Worm (Caenorhabditis elegans) whole organism, mixed stage, embryonic: ENCODE data around the gene T05A8.1.

Experiments used
- elt-1 ChIP-seq: sonication (generic microtip); optimal IDR thresholded peaks from 2 replicates; lab custom pipeline; 2017; ENCODE audit warnings: missing genetic modification characterization, mild to moderate bottlenecking, missing compliant biosample characterization, antibody characterized with exemption, moderate library complexity, borderline replicate concordance; ENCODE audit not compliant: insufficient read depth
- lsy-2 ChIP-seq: fragments of 150-350 bp; optimal IDR thresholded peaks from 2 replicates; lab custom pipeline; 2014; ENCODE audit warnings: missing biosample characterization, missing genetic modification characterization
- nhr-237 ChIP-seq: fragments of 150-350 bp; optimal IDR thresholded peaks from 2 replicates; lab custom pipeline; 2014; ENCODE audit warnings: missing biosample characterization, missing genetic modification characterization
- nhr-76 ChIP-seq: sonication (generic microtip); optimal IDR thresholded peaks from 2 replicates; lab custom pipeline; 2017; ENCODE audit warnings: missing biosample characterization, missing genetic modification characterization
- unc-62 ChIP-seq: fragments of 150-350 bp; optimal IDR thresholded peaks from 2 replicates; lab custom pipeline; 2014; ENCODE audit warnings: missing biosample characterization, missing genetic modification reagents, missing genetic modification characterization

ce11 chrII:2754595-2754994, 44.8 kb upstream of the T05A8.1 start:
- TF ChIP-seq lsy-2 (tag; lab: Kevin White, UChicago) (no peak), nhr-237 (tag; lab: Kevin White, UChicago) (no peak), elt-1 (no peak), unc-62 (GFP tag; lab: Kevin White, UChicago) (no peak), nhr-76 (tag; lab: Kevin White, UChicago) (no peak)
